Worm (Caenorhabditis elegans) whole organism, early embryonic: ENCODE measurements around the gene msi-1.

Experiments
- B0310.2 ChIP-seq: sonication (generic microtip); optimal IDR thresholded peaks from 2 replicates; lab custom pipeline; 2016; ENCODE audit warnings: mild to moderate bottlenecking, missing genetic modification characterization, missing compliant biosample characterization
- F13C5.2 ChIP-seq: sonication (generic microtip); optimal IDR thresholded peaks from 2 replicates; lab custom pipeline; 2017; ENCODE audit warnings: mild to moderate bottlenecking, missing genetic modification characterization, inconsistent platforms, missing compliant biosample characterization
- aly-1 ChIP-seq: sonication (generic microtip); optimal IDR thresholded peaks from 2 replicates; lab custom pipeline; 2016; ENCODE audit warnings: missing genetic modification characterization, missing compliant biosample characterization
- ama-1 ChIP-seq: fragments of 150-350 bp; optimal IDR thresholded peaks from 2 replicates; lab custom pipeline; 2014
- ceh-13 ChIP-seq: fragments of 200-800 bp; sonication (Bioruptor generic); optimal IDR thresholded peaks from 2 replicates; lab custom pipeline; 2018; ENCODE audit warnings: mild to moderate bottlenecking, missing genetic modification characterization, missing compliant biosample characterization
- ceh-36 ChIP-seq: sonication (generic microtip); optimal IDR thresholded peaks from 2 replicates; lab custom pipeline; 2016; ENCODE audit warnings: missing genetic modification characterization, inconsistent platforms, missing compliant biosample characterization
- ets-7 ChIP-seq: sonication (generic microtip); optimal IDR thresholded peaks from 2 replicates; lab custom pipeline; 2016; ENCODE audit warnings: missing genotype, missing genetic modification characterization, missing compliant biosample characterization
- flt-1 ChIP-seq: fragments of 200-800 bp; sonication (Bioruptor generic); IDR thresholded peaks from 2 replicates; pipeline ENCODE4 v1.3.6; 2022; ENCODE audit warnings: missing genetic modification characterization, missing compliant biosample characterization
- hmbx-1 ChIP-seq: sonication (generic microtip); optimal IDR thresholded peaks from 2 replicates; lab custom pipeline; 2016; ENCODE audit warnings: mild to moderate bottlenecking, missing genetic modification characterization, missing compliant biosample characterization
- hmg-4 ChIP-seq: fragments of 200-800 bp; sonication (Bioruptor generic); optimal IDR thresholded peaks from 2 replicates; lab custom pipeline; 2018; ENCODE audit warnings: mild to moderate bottlenecking, missing genetic modification characterization, missing compliant biosample characterization
- hnd-1 ChIP-seq: sonication (generic microtip); optimal IDR thresholded peaks from 2 replicates; lab custom pipeline; 2016; ENCODE audit warnings: missing genetic modification characterization, missing compliant biosample characterization
- pes-1 ChIP-seq: fragments of 200-800 bp; sonication (Bioruptor generic); IDR thresholded peaks from 2 replicates; pipeline ENCODE4 v1.3.6; 2022; ENCODE audit warnings: missing genetic modification reagents, missing genetic modification characterization, missing compliant biosample characterization
- scrt-1 ChIP-seq: fragments of 200-800 bp; sonication (Bioruptor generic); IDR thresholded peaks from 2 replicates; pipeline ENCODE4 v1.3.6; 2022; ENCODE audit warnings: missing genetic modification characterization, missing compliant biosample characterization
- sea-1 ChIP-seq: fragments of 200-800 bp; sonication (Bioruptor generic); conservative IDR thresholded peaks from 2 replicates; pipeline ENCODE4 v1.3.6; 2022; ENCODE audit warnings: missing genetic modification characterization, missing compliant biosample characterization
- tbx-11 ChIP-seq: fragments of 200-800 bp; sonication (Bioruptor generic); IDR thresholded peaks from 2 replicates; pipeline ENCODE4 v1.3.6; 2022; ENCODE audit warnings: missing genetic modification characterization, missing compliant biosample characterization
- tbx-37 ChIP-seq: fragments of 200-800 bp; sonication (Bioruptor generic); conservative IDR thresholded peaks from 2 replicates; pipeline ENCODE4 v1.3.6; 2022; ENCODE audit warnings: missing genetic modification reagents, missing genetic modification characterization, missing compliant biosample characterization
- tra-4 ChIP-seq: sonication (generic microtip); optimal IDR thresholded peaks from 2 replicates; lab custom pipeline; 2017; ENCODE audit warnings: missing genetic modification characterization, missing compliant biosample characterization

The msi-1 gene

DNA sequence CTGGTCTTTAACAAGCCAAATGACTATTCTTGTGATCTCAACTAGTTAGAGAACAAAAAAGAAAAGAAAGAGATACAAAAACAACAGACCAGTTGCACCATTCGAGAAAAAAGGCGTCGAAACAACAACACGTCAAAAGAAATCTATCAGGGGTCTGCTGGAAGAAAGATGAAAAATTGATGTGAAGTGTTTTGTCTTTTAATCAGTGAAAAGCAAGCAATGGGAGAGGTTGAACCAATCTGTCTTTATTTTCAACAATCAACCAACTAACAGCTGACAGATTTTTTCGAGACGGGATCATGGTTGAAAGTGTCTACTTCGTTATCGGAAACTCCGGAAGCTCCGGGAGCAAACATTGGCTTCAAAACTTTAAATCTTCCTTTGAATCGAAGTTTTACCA is 18.3 kb upstream of the msi-1 start:
- TF ChIP-seq tbx-11, result no peak
- TF ChIP-seq hmbx-1 (tag; lab: Kevin White, UChicago), result no peak
- no peak for TF ChIP-seq B0310.2 (tag; lab: Kevin White, UChicago)
- TF ChIP-seq tbx-37 (GFP tag; lab: Robert Waterston, UW), result no peak
- TF ChIP-seq ama-1 (lab: Kevin White, UChicago), result no peak

DNA sequence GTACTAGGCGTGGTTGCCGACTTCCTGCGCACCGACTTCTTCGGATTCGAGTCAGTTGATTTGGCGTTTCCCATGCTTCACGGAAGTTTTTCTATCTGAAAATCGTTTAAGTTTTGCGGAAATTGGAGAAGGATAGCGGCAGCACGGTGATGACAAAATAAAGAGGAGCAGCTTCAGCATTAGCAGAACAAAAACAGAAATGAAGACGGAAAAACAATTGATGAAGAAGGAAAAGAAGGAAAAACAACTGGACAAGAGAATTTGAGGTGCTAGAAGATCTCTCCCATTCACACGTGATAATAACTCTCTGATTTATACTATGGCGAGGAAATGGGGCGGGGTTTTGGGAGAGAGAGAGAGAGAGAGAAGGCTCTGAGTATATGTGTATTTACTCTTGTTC is 15.9 kb upstream of the msi-1 start, which contains the start of gene glb-11:
Gene glb-11 (minus strand): TSS at position 101 of the 400 bp plus-strand sequence.
- TF ChIP-seq sea-1 (GFP tag; lab: Robert Waterston, UW), result no peak
- no peak for TF ChIP-seq ets-7 (tag; lab: Kevin White, UChicago)
- no peak for TF ChIP-seq B0310.2 (tag; lab: Kevin White, UChicago)
- no peak for TF ChIP-seq ceh-36 (tag; lab: Kevin White, UChicago)
- TF ChIP-seq flt-1, result no peak
- no peak for TF ChIP-seq F13C5.2 (tag; lab: Kevin White, UChicago)
- no peak for TF ChIP-seq pes-1 (GFP tag; lab: Robert Waterston, UW)
- TF ChIP-seq tra-4 (tag; lab: Kevin White, UChicago), result no peak
- no peak for TF ChIP-seq ceh-13
- no peak for TF ChIP-seq scrt-1 (GFP tag; lab: Robert Waterston, UW)
- no peak for TF ChIP-seq hmg-4 (GFP tag; lab: Kevin White, UChicago)
- TF ChIP-seq tbx-37 (GFP tag; lab: Robert Waterston, UW), result no peak
- no peak for TF ChIP-seq ama-1 (lab: Kevin White, UChicago)
- TF ChIP-seq aly-1 (tag; lab: Kevin White, UChicago), result no peak
- TF ChIP-seq hmbx-1 (tag; lab: Kevin White, UChicago), result no peak
- no peak for TF ChIP-seq hnd-1

DNA sequence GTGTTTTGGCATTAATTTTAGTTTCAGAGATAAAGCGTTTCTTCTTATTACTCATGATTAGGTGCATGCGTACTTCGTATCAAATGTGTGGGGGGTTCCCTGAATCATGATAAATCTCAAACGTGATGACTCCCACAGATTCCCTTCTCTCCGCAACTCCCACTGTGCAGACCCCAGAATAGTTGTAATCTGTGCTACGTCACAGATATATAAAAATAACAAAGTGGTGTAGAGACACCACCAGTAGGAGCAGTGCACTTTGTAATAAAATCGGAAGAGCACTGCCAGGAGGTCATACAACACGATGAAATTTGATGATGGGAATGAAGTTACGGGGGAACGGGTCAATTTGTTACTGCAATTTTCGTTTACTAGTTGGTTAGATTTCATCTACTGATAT is 15.2 kb upstream of the msi-1 start:
- no peak for TF ChIP-seq hnd-1
- TF ChIP-seq B0310.2 (tag; lab: Kevin White, UChicago), result no peak
- no peak for TF ChIP-seq ets-7 (tag; lab: Kevin White, UChicago)
- no peak for TF ChIP-seq tbx-11
- TF ChIP-seq flt-1, result no peak
- TF ChIP-seq aly-1 (tag; lab: Kevin White, UChicago), result no peak
- TF ChIP-seq ceh-13, result no peak
- TF ChIP-seq pes-1 (GFP tag; lab: Robert Waterston, UW), result no peak
- no peak for TF ChIP-seq F13C5.2 (tag; lab: Kevin White, UChicago)
- TF ChIP-seq ceh-36 (tag; lab: Kevin White, UChicago), result no peak
- TF ChIP-seq hmbx-1 (tag; lab: Kevin White, UChicago), result no peak

DNA sequence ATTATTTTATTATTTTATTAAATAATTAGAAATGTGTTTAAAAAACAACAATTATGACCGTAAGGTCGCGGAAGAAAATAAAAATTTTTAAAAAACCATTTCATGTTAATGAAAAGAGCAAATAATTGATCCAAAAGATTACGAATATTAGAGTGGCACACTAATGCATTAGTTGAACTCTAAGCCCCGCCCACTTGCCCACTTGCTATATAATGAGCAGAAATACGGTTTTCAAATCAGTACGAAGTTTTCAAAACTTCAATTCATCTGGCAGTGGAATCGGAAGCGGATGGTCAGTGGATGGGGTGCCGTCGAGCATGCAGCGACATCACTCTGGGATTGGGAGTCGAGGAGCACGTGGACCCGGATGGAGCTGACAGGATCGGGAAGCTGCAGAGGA is 11.6 kb upstream of the msi-1 start, which contains the start of gene C36E8.6:
Gene C36E8.6 (plus strand): TSS at position 301 of the 400 bp plus-strand sequence.
- TF ChIP-seq tra-4 (tag; lab: Kevin White, UChicago), result no peak
- TF ChIP-seq ceh-13, result no peak
- no peak for TF ChIP-seq tbx-11
- no peak for TF ChIP-seq tbx-37 (GFP tag; lab: Robert Waterston, UW)
- TF ChIP-seq ceh-36 (tag; lab: Kevin White, UChicago), result no peak

DNA sequence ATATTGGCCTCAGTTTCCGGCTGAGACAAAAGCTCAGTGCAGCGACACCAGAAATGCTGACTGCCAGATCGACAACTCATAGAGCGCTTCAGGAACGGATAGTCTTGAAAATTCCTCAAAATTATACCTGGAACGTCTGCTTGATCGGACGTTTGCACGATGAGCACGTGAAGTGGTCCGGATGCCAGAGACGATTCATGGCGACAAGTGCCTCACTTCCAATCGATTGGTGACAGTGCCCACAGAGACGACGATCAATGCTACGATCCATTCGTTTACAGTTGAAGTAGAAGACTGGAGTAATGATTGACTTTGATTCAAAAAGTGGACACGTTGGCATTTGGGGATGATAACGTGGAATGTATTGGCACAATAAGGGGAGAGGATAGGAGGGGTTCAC is 10.2 kb upstream of the msi-1 start, which contains the start of gene Y1A5A.1:
Gene Y1A5A.1 (minus strand): TSS at position 294 of the 400 bp plus-strand sequence.
- TF ChIP-seq F13C5.2 (tag; lab: Kevin White, UChicago), result no peak
- no peak for TF ChIP-seq ceh-36 (tag; lab: Kevin White, UChicago)
- no peak for TF ChIP-seq sea-1 (GFP tag; lab: Robert Waterston, UW)
- no peak for TF ChIP-seq hnd-1
- no peak for TF ChIP-seq flt-1
- TF ChIP-seq hmg-4 (GFP tag; lab: Kevin White, UChicago), result no peak
- no peak for TF ChIP-seq scrt-1 (GFP tag; lab: Robert Waterston, UW)
- TF ChIP-seq ets-7 (tag; lab: Kevin White, UChicago), result no peak
- no peak for TF ChIP-seq aly-1 (tag; lab: Kevin White, UChicago)
- TF ChIP-seq tra-4 (tag; lab: Kevin White, UChicago), result no peak
- no peak for TF ChIP-seq ama-1 (lab: Kevin White, UChicago)
- TF ChIP-seq ceh-13, result no peak
- no peak for TF ChIP-seq B0310.2 (tag; lab: Kevin White, UChicago)
- TF ChIP-seq hmbx-1 (tag; lab: Kevin White, UChicago), result no peak
- no peak for TF ChIP-seq tbx-37 (GFP tag; lab: Robert Waterston, UW)
- no peak for TF ChIP-seq tbx-11

DNA sequence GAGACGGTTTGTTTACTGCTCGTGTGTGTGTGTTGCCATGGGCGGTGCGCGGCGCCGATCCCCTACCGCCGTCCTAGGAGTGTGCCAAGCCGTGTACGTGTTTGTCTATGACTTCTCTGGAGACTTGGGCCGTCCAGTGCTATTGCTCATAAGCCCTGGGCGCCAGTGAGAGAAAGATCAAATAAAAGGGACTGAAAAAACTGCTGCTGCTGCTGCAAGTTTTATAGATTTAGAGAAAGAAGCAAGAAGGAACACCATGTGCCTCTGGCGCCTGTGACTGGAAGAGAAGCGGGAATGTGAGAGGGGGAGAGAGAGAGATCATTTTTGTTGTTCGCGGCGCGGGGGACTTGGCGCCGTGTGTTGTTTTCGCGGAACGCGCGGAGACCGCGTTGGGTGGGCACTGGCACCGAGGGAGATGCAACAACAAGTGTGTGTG is 7.9 kb upstream of the msi-1 start:
- TF ChIP-seq tra-4 (tag; lab: Kevin White, UChicago), result no peak
- no peak for TF ChIP-seq ets-7 (tag; lab: Kevin White, UChicago)
- TF ChIP-seq hmg-4 (GFP tag; lab: Kevin White, UChicago), result no peak
- TF ChIP-seq ceh-36 (tag; lab: Kevin White, UChicago), result no peak

DNA sequence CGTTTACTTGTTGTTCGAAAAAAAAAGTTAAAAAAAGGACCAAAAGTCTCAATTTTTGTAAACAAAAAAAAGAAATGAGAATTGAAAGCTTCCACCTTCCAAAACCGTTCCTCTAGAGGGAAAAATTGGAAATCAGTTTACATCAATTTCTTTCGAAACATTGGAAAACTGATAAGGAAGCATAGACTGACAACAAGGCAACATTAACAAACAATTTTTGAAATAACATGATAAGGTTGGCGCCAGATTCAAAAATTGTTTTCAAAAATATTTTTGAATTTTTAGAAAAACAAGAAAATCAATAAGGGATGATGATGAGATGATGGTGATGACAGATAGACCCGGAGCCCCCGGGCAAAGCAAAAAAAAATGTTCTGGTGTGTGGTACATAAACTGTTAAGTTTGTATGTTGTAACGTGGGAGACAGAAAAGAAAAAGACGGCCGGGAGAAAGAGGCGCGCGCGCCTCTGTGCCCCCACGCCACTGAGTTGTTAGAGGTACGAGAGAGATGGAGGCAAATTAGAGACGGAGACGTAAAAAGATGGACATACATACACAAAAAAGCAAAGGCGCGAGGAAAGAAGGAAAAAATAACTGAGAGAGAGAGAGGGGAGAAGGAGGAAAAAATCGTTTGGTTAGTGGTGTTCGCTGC is 3.9 kb upstream of the msi-1 start:
- no peak for TF ChIP-seq flt-1
- 0 out of 2 replicates have a peak, but pooled peaks have one; percentile 6 for TF ChIP-seq tbx-37 (GFP tag; lab: Robert Waterston, UW)

DNA sequence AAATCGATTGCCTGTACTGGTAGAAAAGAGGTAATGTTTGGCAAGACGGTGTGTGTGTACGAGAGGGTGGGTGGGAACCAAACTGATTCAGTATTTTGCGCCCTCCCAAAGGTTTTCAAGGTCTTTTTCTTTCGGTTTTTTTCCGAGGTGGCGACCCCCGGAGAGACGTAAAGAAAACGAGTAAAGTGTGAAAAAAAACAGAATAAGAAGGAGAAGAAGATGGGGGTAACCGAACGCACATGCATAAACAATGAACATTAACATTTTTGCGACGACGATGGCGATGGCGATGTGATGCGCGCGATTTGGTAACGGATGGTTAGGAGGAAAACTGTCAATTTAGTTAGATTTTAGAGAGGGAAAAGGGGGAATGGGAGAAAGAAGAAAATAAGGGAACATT is 2.2 kb upstream of the msi-1 start:
- no peak for TF ChIP-seq ceh-36 (tag; lab: Kevin White, UChicago)
- no peak for TF ChIP-seq scrt-1 (GFP tag; lab: Robert Waterston, UW)
- no peak for TF ChIP-seq F13C5.2 (tag; lab: Kevin White, UChicago)
- no peak for TF ChIP-seq aly-1 (tag; lab: Kevin White, UChicago)
- TF ChIP-seq hmg-4 (GFP tag; lab: Kevin White, UChicago), result no peak
- no peak for TF ChIP-seq ceh-13
- TF ChIP-seq flt-1, result no peak
- TF ChIP-seq tra-4 (tag; lab: Kevin White, UChicago), result no peak
- no peak for TF ChIP-seq ets-7 (tag; lab: Kevin White, UChicago)
- TF ChIP-seq tbx-37 (GFP tag; lab: Robert Waterston, UW), result no peak
- TF ChIP-seq B0310.2 (tag; lab: Kevin White, UChicago), result no peak
- no peak for TF ChIP-seq ama-1 (lab: Kevin White, UChicago)
- TF ChIP-seq tbx-11, result no peak
- no peak for TF ChIP-seq pes-1 (GFP tag; lab: Robert Waterston, UW)
- no peak for TF ChIP-seq sea-1 (GFP tag; lab: Robert Waterston, UW)
- no peak for TF ChIP-seq hmbx-1 (tag; lab: Kevin White, UChicago)
- TF ChIP-seq hnd-1, result no peak
